Fruit fly (Drosophila melanogaster): ENCODE results near the gene CG43348.

CG43348 gene

dm6 chr2L:1172704-1173107, 26.5 kb upstream of the CG43348 start, which contains the start of the genes Charon and CG4887:
Charon (minus strand) TSS chr2L:1172805.
CG4887 (plus strand) TSS chr2L:1173009.
- TF ChIP-seq EcR (GFP tag; optimal IDR thresholded peaks at IDR 0.05) (peak; percentile 84), CG15710 (tag; optimal IDR thresholded peaks at IDR 0.05) (peak; percentile 80), CG13204 (GFP tag; optimal IDR thresholded peaks at IDR 0.05) (no peak), CG8159 (tag; optimal IDR thresholded peaks at IDR 0.05) (peak; percentile 73), Snoo (tag; optimal IDR thresholded peaks at IDR 0.05) (peak; percentile 70), fd96Ca (GFP tag; IDR thresholded peaks at IDR 0.05) (peak; percentile 26; the same call in 1 of the 3 replicates), CG14655 (GFP tag; optimal IDR thresholded peaks at IDR 0.05) (no peak), CG12605 (GFP tag; IDR thresholded peaks at IDR 0.05) (no peak), rn (GFP tag; IDR thresholded peaks at IDR 0.05) (peak; percentile 49; the same call in 1 of the 2 replicates), Pif1B (GFP tag; optimal IDR thresholded peaks at IDR 0.05) (no peak), D1 (tag; optimal IDR thresholded peaks at IDR 0.05) (no peak), CG17806 (tag; optimal IDR thresholded peaks at IDR 0.05) (peak; percentile 63), CG4496 (GFP tag; IDR thresholded peaks at IDR 0.05) (peak; percentile 74), Ets98B (GFP tag; IDR thresholded peaks at IDR 0.05) (peak; percentile 55), CG8301 (tag; optimal IDR thresholded peaks at IDR 0.05) (no peak), Pif1A (GFP tag; optimal IDR thresholded peaks at IDR 0.05) (no peak), CG9948 (tag; optimal IDR thresholded peaks at IDR 0.05) (peak; percentile 59), CG32121 (GFP tag; IDR thresholded peaks at IDR 0.05) (0 out of 2 replicates have a peak, but pooled peaks have one; percentile 16)

DNA sequence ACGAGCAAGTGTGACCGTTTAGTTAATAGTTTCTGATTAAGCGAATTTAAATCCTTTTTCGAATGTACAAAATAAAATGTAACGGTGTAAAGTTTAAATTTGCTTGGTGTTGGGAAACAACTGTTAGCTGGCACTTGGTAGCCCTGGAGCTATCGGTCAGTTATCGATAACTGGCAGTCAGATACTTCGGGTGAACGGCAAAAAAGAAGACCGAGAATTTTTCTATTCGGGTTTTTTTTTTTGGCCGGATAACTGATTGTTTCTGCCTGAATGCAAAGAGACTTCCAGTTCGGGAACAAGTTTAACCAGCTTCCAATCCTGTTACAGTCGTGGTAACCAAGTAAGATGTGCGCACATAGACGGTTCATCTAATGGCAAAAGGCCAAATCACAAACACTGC, 21.7 kb upstream of the CG43348 start, which contains the start of gene CG4896:
Gene CG4896 (plus strand): TSS at position 169 of the 400 bp plus-strand sequence.
- TF ChIP-seq Ets98B (GFP tag; IDR thresholded peaks at IDR 0.05): peak; percentile 48
- TF ChIP-seq gl (tag; optimal IDR thresholded peaks at IDR 0.05): peak; percentile 14
- no peak for TF ChIP-seq CG34367 (tag; optimal IDR thresholded peaks at IDR 0.05)
- TF ChIP-seq CG15710 (tag; optimal IDR thresholded peaks at IDR 0.05): peak; percentile 21
- TF ChIP-seq CG4496 (GFP tag; IDR thresholded peaks at IDR 0.05): peak; percentile 68
- TF ChIP-seq CG13204 (GFP tag; optimal IDR thresholded peaks at IDR 0.05): no peak
- no peak for TF ChIP-seq CG17806 (tag; optimal IDR thresholded peaks at IDR 0.05)

DNA sequence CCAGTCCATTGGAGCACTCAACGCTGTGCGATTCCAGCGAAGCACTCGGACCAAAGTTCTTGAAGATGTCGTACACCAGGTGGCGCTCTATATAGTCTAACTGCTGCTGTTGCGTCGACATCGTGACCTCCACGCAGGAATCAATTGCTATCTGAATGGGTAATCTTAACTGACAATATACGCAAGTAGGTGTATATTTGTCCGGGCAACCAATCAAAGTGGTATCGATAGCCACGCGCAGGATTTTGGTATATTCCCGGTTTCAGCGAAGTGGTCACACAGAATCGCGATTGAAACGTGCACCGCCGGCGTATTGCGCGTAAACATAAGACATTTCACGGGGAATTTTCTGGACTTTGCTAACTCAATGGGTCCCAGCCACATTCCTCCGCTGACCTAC, 15.4 kb upstream of the CG43348 start, which contains the start of the genes CG5126 and Tgt:
Gene CG5126 (minus strand): TSS at position 222 of the 400 bp plus-strand sequence.
Gene Tgt (plus strand): TSS at position 267 of the 400 bp plus-strand sequence.
- no peak for TF ChIP-seq CG4496 (GFP tag; IDR thresholded peaks at IDR 0.05)
- no peak for TF ChIP-seq CG8301 (tag; optimal IDR thresholded peaks at IDR 0.05)
- TF ChIP-seq rn (GFP tag; IDR thresholded peaks at IDR 0.05): no peak
- TF ChIP-seq fd96Ca (GFP tag; IDR thresholded peaks at IDR 0.05): no peak
- no peak for TF ChIP-seq CG13204 (GFP tag; optimal IDR thresholded peaks at IDR 0.05)
- peak; percentile 37 for TF ChIP-seq EcR (GFP tag; optimal IDR thresholded peaks at IDR 0.05)
- TF ChIP-seq CG32121 (GFP tag; IDR thresholded peaks at IDR 0.05): 0 out of 2 replicates have a peak, but pooled peaks have one; percentile 12

dm6 chr2L:1185642-1186497, 13.3 kb upstream of the CG43348 start, which contains the start of gene CG5001:
CG5001 (plus strand) TSS chr2L:1185757.
- TF ChIP-seq D1 (tag; optimal IDR thresholded peaks at IDR 0.05): no peak
- TF ChIP-seq CG13204 (GFP tag; optimal IDR thresholded peaks at IDR 0.05): no peak
- TF ChIP-seq CG4496 (GFP tag; IDR thresholded peaks at IDR 0.05): peak; percentile 92
- TF ChIP-seq CG15710 (tag; optimal IDR thresholded peaks at IDR 0.05): peak; percentile 74
- TF ChIP-seq CG8301 (tag; optimal IDR thresholded peaks at IDR 0.05): peak; percentile 84
- peak; percentile 32 for TF ChIP-seq gl (tag; optimal IDR thresholded peaks at IDR 0.05)
- peak; percentile 57 for TF ChIP-seq CG34367 (tag; optimal IDR thresholded peaks at IDR 0.05)
- TF ChIP-seq CG9948 (tag; optimal IDR thresholded peaks at IDR 0.05): peak; percentile 73
- peak; percentile 87 for TF ChIP-seq CG32121 (GFP tag; IDR thresholded peaks at IDR 0.05)
- TF ChIP-seq CG12605 (GFP tag; IDR thresholded peaks at IDR 0.05): peak; percentile 84
- no peak for TF ChIP-seq Pif1B (GFP tag; optimal IDR thresholded peaks at IDR 0.05)
- peak; percentile 83 for TF ChIP-seq CG8159 (tag; optimal IDR thresholded peaks at IDR 0.05)
- no peak for TF ChIP-seq CG14655 (GFP tag; optimal IDR thresholded peaks at IDR 0.05)
- no peak for TF ChIP-seq Pif1A (GFP tag; optimal IDR thresholded peaks at IDR 0.05)
- TF ChIP-seq rn (GFP tag; IDR thresholded peaks at IDR 0.05): no peak
- peak; percentile 83 for TF ChIP-seq CG17806 (tag; optimal IDR thresholded peaks at IDR 0.05)
- peak; percentile 91 for TF ChIP-seq Ets98B (GFP tag; IDR thresholded peaks at IDR 0.05)
- TF ChIP-seq CG10348 (GFP tag; IDR thresholded peaks at IDR 0.05): no peak
- TF ChIP-seq fd96Ca (GFP tag; IDR thresholded peaks at IDR 0.05): peak; percentile 60; the same call in 1 of the 3 replicates
- TF ChIP-seq EcR (GFP tag; optimal IDR thresholded peaks at IDR 0.05): peak; percentile 72
- TF ChIP-seq Snoo (tag; optimal IDR thresholded peaks at IDR 0.05): peak; percentile 64

- no peak for TF ChIP-seq CG9948 (tag; optimal IDR thresholded peaks at IDR 0.05)
- no peak for TF ChIP-seq rn (GFP tag; IDR thresholded peaks at IDR 0.05)
- TF ChIP-seq CG14655 (GFP tag; optimal IDR thresholded peaks at IDR 0.05): no peak
- no peak for TF ChIP-seq CG8301 (tag; optimal IDR thresholded peaks at IDR 0.05)
- TF ChIP-seq gl (tag; optimal IDR thresholded peaks at IDR 0.05): no peak
- no peak for TF ChIP-seq fd96Ca (GFP tag; IDR thresholded peaks at IDR 0.05)
- TF ChIP-seq CG8159 (tag; optimal IDR thresholded peaks at IDR 0.05): no peak
- no peak for TF ChIP-seq D1 (tag; optimal IDR thresholded peaks at IDR 0.05)
- TF ChIP-seq CG10348 (GFP tag; IDR thresholded peaks at IDR 0.05): no peak
- no peak for TF ChIP-seq Pif1B (GFP tag; optimal IDR thresholded peaks at IDR 0.05)
- TF ChIP-seq CG12605 (GFP tag; IDR thresholded peaks at IDR 0.05): no peak
- TF ChIP-seq CG17806 (tag; optimal IDR thresholded peaks at IDR 0.05): no peak
- TF ChIP-seq EcR (GFP tag; optimal IDR thresholded peaks at IDR 0.05): no peak
- no peak for TF ChIP-seq Pif1A (GFP tag; optimal IDR thresholded peaks at IDR 0.05)
- TF ChIP-seq CG4496 (GFP tag; IDR thresholded peaks at IDR 0.05): no peak
- TF ChIP-seq Snoo (tag; optimal IDR thresholded peaks at IDR 0.05): no peak
These were observed 905 bp downstream of the CG43348 start, which contains the start of the genes CG43349 and CG5011 for dm6 chr2L:1199912-1200721. CG43349 (plus strand) TSS chr2L:1200205. CG5011 (plus strand) TSS chr2L:1200671.

Data from whole organism, pupa.